Worm (Caenorhabditis elegans) whole organism, late embryonic: ENCODE data around the gene R53.4.

Source experiments
- ama-1 ChIP-seq: fragments of 150-350 bp; optimal IDR thresholded peaks from 2 replicates; lab custom pipeline; 2014
- ceh-6 ChIP-seq: fragments of 200-800 bp; sonication (Bioruptor generic); optimal IDR thresholded peaks from 2 replicates; lab custom pipeline; 2018; ENCODE audit warnings: mild to moderate bottlenecking, missing genetic modification characterization, missing compliant biosample characterization
- rnt-1 ChIP-seq: sonication (generic microtip); optimal IDR thresholded peaks from 2 replicates; lab custom pipeline; 2016; ENCODE audit warnings: missing genetic modification characterization, missing compliant biosample characterization
- tbx-2 ChIP-seq: sonication (generic microtip); optimal IDR thresholded peaks from 2 replicates; lab custom pipeline; 2016; ENCODE audit warnings: missing genetic modification characterization, missing compliant biosample characterization

DNA sequence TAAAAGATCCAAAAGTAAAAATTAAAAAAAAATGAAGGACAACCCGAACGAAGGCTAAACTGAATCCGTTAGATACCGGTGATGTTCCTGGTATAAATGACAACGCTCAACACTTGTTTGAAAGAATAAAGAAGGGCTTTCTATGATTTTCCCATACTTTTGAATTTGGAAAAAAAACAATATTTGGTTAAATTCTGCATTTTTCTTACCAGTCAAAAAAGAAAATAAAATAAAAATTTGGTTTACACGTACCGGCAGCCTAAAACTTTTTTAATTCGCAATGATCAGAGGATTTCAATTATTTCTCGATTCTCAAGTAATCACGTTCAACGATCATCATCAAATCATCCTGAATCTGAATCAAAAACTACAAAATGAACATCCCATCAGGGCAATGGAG lies 33.7 kb upstream of the R53.4 start, which contains the start of gene ZK892.3:
- TF ChIP-seq ceh-6 (GFP tag; lab: Kevin White, UChicago) (no peak), tbx-2 (tag; lab: Kevin White, UChicago) (no peak), rnt-1 (tag; lab: Kevin White, UChicago) (no peak), ama-1 (lab: Kevin White, UChicago) (no peak)
